Worm (Caenorhabditis elegans): ENCODE measurements around the gene prdx-3.

DNA sequence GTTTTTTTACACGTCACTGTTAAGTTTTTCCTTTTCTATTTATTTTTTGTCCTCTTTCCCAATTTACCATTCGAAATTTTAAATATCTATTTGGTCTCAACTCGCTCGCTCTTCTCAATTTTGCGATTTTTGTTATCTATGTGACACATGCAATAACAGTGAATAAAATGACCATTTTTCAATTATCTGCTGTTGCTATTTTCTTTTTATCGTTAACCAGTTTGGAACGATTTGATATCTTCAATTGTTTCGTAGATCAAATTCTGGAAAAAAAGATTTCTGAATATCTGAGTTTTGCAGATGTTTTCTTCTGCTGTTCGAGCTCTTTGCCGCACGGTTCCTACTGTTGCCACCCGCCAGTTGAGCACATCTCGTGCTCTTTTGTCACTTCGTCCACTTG, at the start of gene prdx-3:
- TF ChIP-seq ztf-29 (GFP tag; IDR thresholded peaks at IDR 0.05) (no peak), tab-1 (GFP tag; IDR thresholded peaks at IDR 0.05) (no peak), flt-1 (GFP tag; IDR thresholded peaks at IDR 0.05) (no peak)

All from whole organism, midembryonic.